In the genomic region with DNA sequence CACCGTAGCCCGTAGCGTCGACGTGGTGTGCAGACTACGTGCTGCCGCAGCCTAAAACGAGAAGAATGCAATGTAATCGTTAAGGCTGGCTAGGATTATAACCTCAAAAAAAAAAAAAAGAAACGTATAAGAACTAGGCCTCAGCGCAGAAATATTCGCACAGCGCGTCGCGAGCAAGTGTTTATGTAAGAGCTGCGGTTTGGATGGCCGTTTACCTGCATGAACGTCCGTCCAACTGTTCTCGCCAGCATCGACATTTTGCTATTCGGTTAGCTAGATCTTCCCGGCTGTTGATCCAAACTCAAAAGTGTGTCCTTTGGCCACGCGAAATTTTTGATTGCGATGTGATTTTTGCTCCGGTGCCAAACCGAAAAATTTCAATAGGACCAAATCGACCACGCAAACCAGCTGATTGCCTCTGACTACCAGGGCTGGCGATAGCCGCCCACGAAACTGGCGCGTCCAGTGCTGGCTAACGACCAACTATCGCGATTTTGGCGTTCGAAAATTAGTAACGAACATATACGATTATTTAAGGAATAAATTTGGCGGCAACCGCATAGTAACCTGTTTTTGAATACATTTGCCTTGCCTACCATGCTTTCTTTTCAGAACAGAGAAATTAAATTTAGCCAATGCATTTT, we compare ENCODE assay signal across 3 fruit fly cellular contexts.
A peak's percentile ranks its signal among the peaks of the same experiment; 100 is the strongest.
TF ChIP-seq lines count a peak whose summit lies in the region.

A gene (minus strand): TSS at position 606 of the 644 bp plus-strand sequence.

TF ChIP-seq in whole organism, adult, 20 proteins besides CTCF, POLR2A, EP300 and RAD21 (continued from another document):
- no peak for TF ChIP-seq CG5204 (GFP tag; optimal IDR thresholded peaks at IDR 0.05; lab: Kevin White, UChicago)
- TF ChIP-seq kay (GFP tag; lab: Kevin White, UChicago; ENCODE audit: borderline replicate concordance): no peak
- no peak for TF ChIP-seq toe (GFP tag; optimal IDR thresholded peaks at IDR 0.05; lab: Kevin White, UChicago)
- peak; percentile 73 for TF ChIP-seq CG7101 (tag; optimal IDR thresholded peaks at IDR 0.05; lab: Kevin White, UChicago)

TF ChIP-seq in whole organism, embryonic, 481 proteins besides CTCF, POLR2A, EP300 and RAD21 (continued from another document and continues in another):
- TF ChIP-seq sna (GFP tag; IDR thresholded peaks at IDR 0.05; lab: Robert Waterston, UW; ENCODE audit: partially characterized antibody): peak; percentile 95
- peak; percentile 65 for TF ChIP-seq sug (tag; optimal IDR thresholded peaks at IDR 0.05; lab: Kevin White, UChicago)
- peak; percentile 68 for TF ChIP-seq CG12155 (GFP tag; optimal IDR thresholded peaks at IDR 0.05; lab: Kevin White, UChicago)
- no peak for TF ChIP-seq Six4 (GFP tag; optimal IDR thresholded peaks at IDR 0.05; lab: Kevin White, UChicago)
- TF ChIP-seq sqz (GFP tag; optimal IDR thresholded peaks at IDR 0.05; lab: Kevin White, UChicago): no peak
- no peak; the same call in 1 of the 2 replicates for TF ChIP-seq HLH3B (GFP tag; IDR thresholded peaks at IDR 0.05; lab: Robert Waterston, UW)
- TF ChIP-seq Antp (GFP tag; optimal IDR thresholded peaks at IDR 0.05; lab: Kevin White, UChicago): peak; percentile 83
- no peak; the same call in 1 of the 2 replicates for TF ChIP-seq CG43689 (GFP tag; IDR thresholded peaks at IDR 0.05; lab: Robert Waterston, UW)
- peak; percentile 59 for TF ChIP-seq CG1647 (GFP tag; optimal IDR thresholded peaks at IDR 0.05; lab: Kevin White, UChicago)
- TF ChIP-seq ara (GFP tag; IDR thresholded peaks at IDR 0.05; lab: Robert Waterston, UW): peak; percentile 43; the same call in 1 of the 2 replicates
- TF ChIP-seq dmrt11E (tag; optimal IDR thresholded peaks at IDR 0.05; lab: Kevin White, UChicago): peak; percentile 20
- TF ChIP-seq CG2199 (GFP tag; IDR thresholded peaks at IDR 0.05; lab: Robert Waterston, UW): peak; percentile 22; the same call in 1 of the 3 replicates
- peak; percentile 8 for TF ChIP-seq CG12104 (GFP tag; optimal IDR thresholded peaks at IDR 0.05; lab: Kevin White, UChicago)
- TF ChIP-seq Tbp (GFP tag; optimal IDR thresholded peaks at IDR 0.05; lab: Kevin White, UChicago): no peak
- no peak for TF ChIP-seq Trl (optimal IDR thresholded peaks at IDR 0.05; lab: Kevin White, UChicago)
- peak; percentile 78 for TF ChIP-seq Trl (GFP tag; optimal IDR thresholded peaks at IDR 0.05; lab: Kevin White, UChicago)
- TF ChIP-seq sc (optimal IDR thresholded peaks at IDR 0.05; lab: Kevin White, UChicago): no peak
- no peak for TF ChIP-seq sc (GFP tag; optimal IDR thresholded peaks at IDR 0.05; lab: Kevin White, UChicago)
- peak; percentile 98 for TF ChIP-seq CG7928 (GFP tag; optimal IDR thresholded peaks at IDR 0.05; lab: Kevin White, UChicago)
- TF ChIP-seq slou (GFP tag; optimal IDR thresholded peaks at IDR 0.05; lab: Kevin White, UChicago): peak; percentile 6
- TF ChIP-seq Max (GFP tag; optimal IDR thresholded peaks at IDR 0.05; lab: Kevin White, UChicago): peak; percentile 63
- peak; percentile 29 for TF ChIP-seq D19B (GFP tag; optimal IDR thresholded peaks at IDR 0.05; lab: Kevin White, UChicago)
- peak; percentile 75 for TF ChIP-seq CG14860 (GFP tag; IDR thresholded peaks at IDR 0.05; lab: Robert Waterston, UW; ENCODE audit: partially characterized antibody)
- TF ChIP-seq ttk (GFP tag; IDR thresholded peaks at IDR 0.05; lab: Robert Waterston, UW): no peak
- TF ChIP-seq CG33213 (GFP tag; optimal IDR thresholded peaks at IDR 0.05; lab: Kevin White, UChicago): peak; percentile 76
- TF ChIP-seq pb (GFP tag; optimal IDR thresholded peaks at IDR 0.05; lab: Kevin White, UChicago): peak; percentile 48
- peak; percentile 97 for TF ChIP-seq MBD-R2 (GFP tag; IDR thresholded peaks at IDR 0.05; lab: Robert Waterston, UW)
- TF ChIP-seq lbe (GFP tag; optimal IDR thresholded peaks at IDR 0.05; lab: Kevin White, UChicago): peak; percentile 28
- TF ChIP-seq wek (GFP tag; optimal IDR thresholded peaks at IDR 0.05; lab: Kevin White, UChicago): no peak
- peak; percentile 23 for TF ChIP-seq cato (GFP tag; optimal IDR thresholded peaks at IDR 0.05; lab: Kevin White, UChicago; ENCODE audit: borderline replicate concordance)
- TF ChIP-seq CG3163 (GFP tag; optimal IDR thresholded peaks at IDR 0.05; lab: Kevin White, UChicago): peak; percentile 36
- TF ChIP-seq knrl (GFP tag; IDR thresholded peaks at IDR 0.05; lab: Robert Waterston, UW; ENCODE audit: partially characterized antibody): peak; percentile 94
- no peak for TF ChIP-seq CG4360 (GFP tag; IDR thresholded peaks at IDR 0.05; lab: Robert Waterston, UW)
- TF ChIP-seq CG6791 (GFP tag; IDR thresholded peaks at IDR 0.05; lab: Robert Waterston, UW; ENCODE audit: partially characterized antibody): peak; percentile 97
- TF ChIP-seq ci (GFP tag; IDR thresholded peaks at IDR 0.05; lab: Robert Waterston, UW): peak; percentile 85
- no peak; the same call in 1 of the 2 replicates for TF ChIP-seq CG42726 (GFP tag; IDR thresholded peaks at IDR 0.05; lab: Robert Waterston, UW; ENCODE audit: partially characterized antibody)
- TF ChIP-seq tna (GFP tag; IDR thresholded peaks at IDR 0.05; lab: Robert Waterston, UW; ENCODE audit: partially characterized antibody): peak; percentile 87
- TF ChIP-seq Deaf1 (tag; optimal IDR thresholded peaks at IDR 0.05; lab: Kevin White, UChicago): no peak
- TF ChIP-seq CG4854 (GFP tag; optimal IDR thresholded peaks at IDR 0.05; lab: Kevin White, UChicago): peak; percentile 61
- no peak for TF ChIP-seq D (optimal IDR thresholded peaks at IDR 0.05; lab: Kevin White, UChicago)
- TF ChIP-seq D (GFP tag; optimal IDR thresholded peaks at IDR 0.05; lab: Kevin White, UChicago): no peak
- TF ChIP-seq vnd (GFP tag; IDR thresholded peaks at IDR 0.05; lab: Robert Waterston, UW; ENCODE audit: partially characterized antibody): peak; percentile 86
- peak; percentile 96 for TF ChIP-seq pzg (GFP tag; optimal IDR thresholded peaks at IDR 0.05; lab: Kevin White, UChicago)
- no peak for TF ChIP-seq ap (GFP tag; IDR thresholded peaks at IDR 0.05; lab: Robert Waterston, UW)
- peak; percentile 39 for TF ChIP-seq NK7.1 (GFP tag; optimal IDR thresholded peaks at IDR 0.05; lab: Kevin White, UChicago)
- peak; percentile 95; the same call in 1 of the 2 replicates for TF ChIP-seq vvl (GFP tag; IDR thresholded peaks at IDR 0.05; lab: Robert Waterston, UW)
- TF ChIP-seq CG11398 (GFP tag; optimal IDR thresholded peaks at IDR 0.05; lab: Kevin White, UChicago): peak; percentile 48
- TF ChIP-seq CG15269 (tag; optimal IDR thresholded peaks at IDR 0.05; lab: Kevin White, UChicago): no peak
- TF ChIP-seq so (GFP tag; IDR thresholded peaks at IDR 0.05; lab: Robert Waterston, UW): no peak
- TF ChIP-seq CG14441 (GFP tag; IDR thresholded peaks at IDR 0.05; lab: Robert Waterston, UW): no peak
- peak; percentile 24 for TF ChIP-seq schlank (tag; optimal IDR thresholded peaks at IDR 0.05; lab: Kevin White, UChicago)
- peak; percentile 93 for TF ChIP-seq E2f2 (GFP tag; IDR thresholded peaks at IDR 0.05; lab: Robert Waterston, UW)
- peak; percentile 28 for TF ChIP-seq p53 (GFP tag; optimal IDR thresholded peaks at IDR 0.05; lab: Kevin White, UChicago)
- peak; percentile 55 for TF ChIP-seq CG15601 (tag; optimal IDR thresholded peaks at IDR 0.05; lab: Kevin White, UChicago)
- peak; percentile 80 for TF ChIP-seq hb (GFP tag; IDR thresholded peaks at IDR 0.05; lab: Robert Waterston, UW; ENCODE audit: partially characterized antibody)
- TF ChIP-seq CG13287 (GFP tag; IDR thresholded peaks at IDR 0.05; lab: Robert Waterston, UW; ENCODE audit: partially characterized antibody): peak; percentile 98
- 0 out of 2 replicates have a peak, but pooled peaks have one; percentile 10 for TF ChIP-seq peb (GFP tag; IDR thresholded peaks at IDR 0.05; lab: Robert Waterston, UW)

TF ChIP-seq in whole organism, prepupa, 60 proteins besides CTCF, POLR2A, EP300 and RAD21 (continued from another document):
- peak; percentile 53 for TF ChIP-seq CG31627 (GFP tag; optimal IDR thresholded peaks at IDR 0.05; lab: Kevin White, UChicago)
- TF ChIP-seq vri (GFP tag; optimal IDR thresholded peaks at IDR 0.05; lab: Kevin White, UChicago): peak; percentile 70
- TF ChIP-seq dsx (GFP tag; optimal IDR thresholded peaks at IDR 0.05; lab: Kevin White, UChicago; ENCODE audit: poor library complexity, severe bottlenecking): peak; percentile 30
- TF ChIP-seq Met (GFP tag; optimal IDR thresholded peaks at IDR 0.05; lab: Kevin White, UChicago): no peak
- TF ChIP-seq CG10631 (GFP tag; optimal IDR thresholded peaks at IDR 0.05; lab: Kevin White, UChicago): peak; percentile 10
- TF ChIP-seq CG3032 (tag; optimal IDR thresholded peaks at IDR 0.05; lab: Kevin White, UChicago): peak; percentile 46
- no peak for TF ChIP-seq CG6854 (GFP tag; optimal IDR thresholded peaks at IDR 0.05; lab: Kevin White, UChicago)
- TF ChIP-seq CG10669 (GFP tag; optimal IDR thresholded peaks at IDR 0.05; lab: Kevin White, UChicago): no peak
- TF ChIP-seq OdsH (GFP tag; optimal IDR thresholded peaks at IDR 0.05; lab: Kevin White, UChicago): no peak
- no peak for TF ChIP-seq fkh (GFP tag; optimal IDR thresholded peaks at IDR 0.05; lab: Kevin White, UChicago)
TF ChIP-seq in whole organism, prepupa: peak in this region for 18.
